Worm (Caenorhabditis elegans) whole organism, young adult: ENCODE measurements around the gene gtap-2.
A peak's percentile ranks its signal among the peaks of the same experiment; 100 is the strongest.

Experiments used
- B0261.1 ChIP-seq: sonication (generic microtip); optimal IDR thresholded peaks from 2 replicates; lab custom pipeline; 2016; ENCODE audit warnings: mild to moderate bottlenecking, missing genetic modification characterization, moderate library complexity, missing compliant biosample characterization
- C06A6.2 ChIP-seq: fragments of 200-800 bp; sonication (Bioruptor generic); conservative IDR thresholded peaks from 2 replicates; pipeline ENCODE4 v1.3.6; 2022; ENCODE audit warnings: missing genetic modification characterization, missing compliant biosample characterization
- D2030.7 ChIP-seq: fragments of 200-800 bp; sonication (Bioruptor generic); IDR thresholded peaks from 2 replicates; pipeline ENCODE4 v1.3.6; 2022; ENCODE audit warnings: missing genetic modification reagents, missing genetic modification characterization, missing compliant biosample characterization
- F33H1.4 ChIP-seq: fragments of 200-800 bp; sonication (Bioruptor generic); IDR thresholded peaks from 2 replicates; pipeline ENCODE4 v1.3.6; 2022; ENCODE audit warnings: missing genetic modification reagents, missing genetic modification characterization, missing compliant biosample characterization
- F37B4.10 ChIP-seq: fragments of 200-800 bp; sonication (Bioruptor generic); IDR thresholded peaks from 2 replicates; pipeline ENCODE4 v1.3.6; 2022; ENCODE audit warnings: missing genetic modification characterization, missing compliant biosample characterization
- Y53F4B.3 ChIP-seq: fragments of 200-800 bp; sonication (Bioruptor generic); IDR thresholded peaks from 2 replicates; pipeline ENCODE4 v1.3.6; 2022; ENCODE audit warnings: missing genetic modification reagents, missing genetic modification characterization, missing compliant biosample characterization
- Y53G8AR.9 ChIP-seq: fragments of 200-800 bp; sonication (Bioruptor generic); conservative IDR thresholded peaks from 2 replicates; pipeline ENCODE4 v1.3.6; 2022; ENCODE audit warnings: missing genetic modification reagents, missing genetic modification characterization, missing compliant biosample characterization
- Y56A3A.18 ChIP-seq: fragments of 200-800 bp; sonication (Bioruptor generic); IDR thresholded peaks from 2 replicates; pipeline ENCODE4 v1.3.6; 2022; ENCODE audit warnings: missing genetic modification reagents, missing genetic modification characterization, missing compliant biosample characterization
- akir-1 ChIP-seq: fragments of 200-800 bp; sonication (Bioruptor generic); optimal IDR thresholded peaks from 2 replicates; lab custom pipeline; 2018; ENCODE audit warnings: mild to moderate bottlenecking, missing genetic modification characterization, moderate library complexity, missing compliant biosample characterization
- ama-1 ChIP-seq, 3 experiments: fragments of 150-350 bp in 1 of 3; sonication (generic microtip) in 2 of 3; optimal IDR thresholded peaks; 2 replicates each; lab custom pipeline; 2014 to 2018; ENCODE audit warnings: missing biosample characterization in 2 of 3, missing genetic modification characterization in 2 of 3, missing genetic modification reagents in 2 of 3
- aptf-2 ChIP-seq: fragments of 200-800 bp; sonication (Bioruptor generic); conservative IDR thresholded peaks from 2 replicates; pipeline ENCODE4 v1.3.6; 2022; ENCODE audit warnings: missing genetic modification reagents, missing genetic modification characterization, missing compliant biosample characterization
- aptf-3 ChIP-seq: fragments of 200-800 bp; sonication (Bioruptor generic); IDR thresholded peaks from 2 replicates; pipeline ENCODE4 v1.3.6; 2022; ENCODE audit warnings: missing genetic modification characterization, missing compliant biosample characterization
- bed-2 ChIP-seq: fragments of 200-800 bp; sonication (Bioruptor generic); IDR thresholded peaks from 2 replicates; pipeline ENCODE4 v1.3.6; 2022; ENCODE audit warnings: missing genetic modification reagents, missing genetic modification characterization, missing compliant biosample characterization
- ccch-3 ChIP-seq: fragments of 200-800 bp; sonication (Bioruptor generic); optimal IDR thresholded peaks from 2 replicates; lab custom pipeline; 2018; ENCODE audit warnings: mild to moderate bottlenecking, missing genetic modification characterization, missing compliant biosample characterization
- ceh-27 ChIP-seq: fragments of 200-800 bp; sonication (Bioruptor generic); optimal IDR thresholded peaks from 2 replicates; lab custom pipeline; 2018; ENCODE audit warnings: mild to moderate bottlenecking, missing genetic modification characterization, moderate library complexity, missing compliant biosample characterization
- ceh-91 ChIP-seq: fragments of 200-800 bp; sonication (Bioruptor generic); IDR thresholded peaks from 2 replicates; pipeline ENCODE4 v1.3.6; 2022; ENCODE audit warnings: missing genetic modification reagents, missing genetic modification characterization, missing compliant biosample characterization
- lin-26 ChIP-seq: fragments of 200-800 bp; sonication (Bioruptor generic); IDR thresholded peaks from 2 replicates; pipeline ENCODE4 v1.3.6; 2022; ENCODE audit warnings: missing genetic modification reagents, missing genetic modification characterization, missing compliant biosample characterization
- lin-40 ChIP-seq: sonication (generic microtip); optimal IDR thresholded peaks from 2 replicates; lab custom pipeline; 2016; ENCODE audit warnings: missing genetic modification characterization, mild to moderate bottlenecking, missing compliant biosample characterization, missing genotype, missing genetic modification reagents
- lin-54 ChIP-seq: fragments of 200-800 bp; sonication (Bioruptor generic); optimal IDR thresholded peaks from 2 replicates; lab custom pipeline; 2018; ENCODE audit warnings: mild to moderate bottlenecking, missing genetic modification characterization, missing compliant biosample characterization
- lir-1 ChIP-seq: fragments of 200-800 bp; sonication (Bioruptor generic); conservative IDR thresholded peaks from 2 replicates; pipeline ENCODE4 v1.3.6; 2022; ENCODE audit warnings: missing genetic modification reagents, missing genetic modification characterization, missing compliant biosample characterization
- lsl-1 ChIP-seq: fragments of 200-800 bp; sonication (Bioruptor generic); optimal IDR thresholded peaks from 2 replicates; lab custom pipeline; 2018; ENCODE audit warnings: mild to moderate bottlenecking, missing genetic modification characterization, moderate library complexity, missing compliant biosample characterization
- madf-6 ChIP-seq: fragments of 200-800 bp; sonication (Bioruptor generic); IDR thresholded peaks from 2 replicates; pipeline ENCODE4 v1.3.6; 2022; ENCODE audit warnings: missing genetic modification reagents, missing genetic modification characterization, missing compliant biosample characterization
- madf-8 ChIP-seq: fragments of 200-800 bp; sonication (Bioruptor generic); conservative IDR thresholded peaks from 2 replicates; pipeline ENCODE4 v1.3.6; 2022; ENCODE audit warnings: missing genetic modification reagents, missing genetic modification characterization, missing compliant biosample characterization
- nhr-179 ChIP-seq: sonication (generic microtip); optimal IDR thresholded peaks from 2 replicates; lab custom pipeline; 2016; ENCODE audit warnings: mild to moderate bottlenecking, missing genetic modification characterization, missing compliant biosample characterization
- nhr-80 ChIP-seq: sonication (generic microtip); optimal IDR thresholded peaks from 2 replicates; lab custom pipeline; 2016; ENCODE audit warnings: missing genetic modification characterization, missing compliant biosample characterization
- pbrm-1 ChIP-seq: fragments of 200-800 bp; sonication (Bioruptor generic); IDR thresholded peaks from 2 replicates; pipeline ENCODE4 v1.3.6; 2022; ENCODE audit warnings: missing genetic modification reagents, missing genetic modification characterization, missing compliant biosample characterization
- pha-4 ChIP-seq: fragments of 150-350 bp; sonication (generic microtip); optimal IDR thresholded peaks from 2 replicates; lab custom pipeline; 2014; ENCODE audit warnings: missing biosample characterization, missing genetic modification reagents, missing genetic modification characterization
- snpc-1.3 ChIP-seq: sonication (generic microtip); optimal IDR thresholded peaks from 2 replicates; lab custom pipeline; 2017; ENCODE audit warnings: missing genetic modification characterization, mild to moderate bottlenecking, missing compliant biosample characterization, antibody characterized with exemption, moderate library complexity, missing genotype, missing genetic modification reagents; ENCODE audit not compliant: insufficient read depth
- snpc-4 ChIP-seq, 5 experiments: fragments of 150-350 bp in 1 of 5; sonication (generic microtip) in 4 of 5; optimal IDR thresholded peaks; 2 replicates each; lab custom pipeline; 2014 to 2018; ENCODE audit warnings: missing genetic modification characterization in 5 of 5, missing biosample characterization in 3 of 5, antibody characterized with exemption in 2 of 5, mild to moderate bottlenecking in 2 of 5, missing compliant biosample characterization in 2 of 5, missing genotype in 2 of 5, moderate library complexity in 2 of 5, missing genetic modification reagents in 1 of 5
- somi-1 ChIP-seq: fragments of 200-800 bp; sonication (Bioruptor generic); optimal IDR thresholded peaks from 2 replicates; lab custom pipeline; 2018; ENCODE audit warnings: mild to moderate bottlenecking, missing genetic modification characterization, missing compliant biosample characterization
- unc-130 ChIP-seq: sonication (generic microtip); optimal IDR thresholded peaks from 2 replicates; lab custom pipeline; 2016; ENCODE audit warnings: missing genetic modification reagents, missing genetic modification characterization, missing compliant biosample characterization
- ztf-18 ChIP-seq: sonication (generic microtip); optimal IDR thresholded peaks from 2 replicates; lab custom pipeline; 2016; ENCODE audit warnings: missing genotype, mild to moderate bottlenecking, missing genetic modification characterization, missing compliant biosample characterization
- ztf-26 ChIP-seq: sonication (generic microtip); optimal IDR thresholded peaks from 2 replicates; lab custom pipeline; 2017; ENCODE audit warnings: missing genetic modification characterization, missing compliant biosample characterization

The gtap-2 gene

ce11 chrIII:9827163-9827951 is 19.0 kb downstream of the gtap-2 start, which contains the start of the genes ZK632.10 and ZK632.11 (continued):
- TF ChIP-seq nhr-80 (tag; lab: Kevin White, UChicago): peak; percentile 56
- no peak for TF ChIP-seq somi-1 (GFP tag; lab: Kevin White, UChicago)
- TF ChIP-seq ztf-18: no peak
- peak; percentile 39; the same call in 1 of the 2 replicates for TF ChIP-seq Y53G8AR.9 (GFP tag; lab: Robert Waterston, UW)
- no peak for TF ChIP-seq B0261.1
- TF ChIP-seq, all 124 proteins: peak for 22

- TF ChIP-seq ceh-27 (GFP tag; lab: Kevin White, UChicago): no peak
Measured at ce11 chrIII:9830502-9830901, 22.2 kb downstream of the gtap-2 start, which contains the start of gene ZK632.12. TSS of gene ZK632.12 (plus strand) at chrIII:9830802.

- TF ChIP-seq ccch-3: no peak
- no peak for TF ChIP-seq ama-1 (optimal IDR thresholded peaks at IDR 0.05; lab: Kevin White, UChicago)
- no peak for TF ChIP-seq ama-1 (GFP tag; optimal IDR thresholded peaks at IDR 0.05; lab: Kevin White, UChicago)
- TF ChIP-seq ceh-91: no peak
- TF ChIP-seq pbrm-1: no peak
- TF ChIP-seq F37B4.10 (GFP tag; lab: Robert Waterston, UW): no peak
- peak; percentile 52 for TF ChIP-seq F33H1.4 (GFP tag; lab: Robert Waterston, UW)
- no peak for TF ChIP-seq lin-40 (tag; lab: Kevin White, UChicago)
- TF ChIP-seq Y53F4B.3 (GFP tag; lab: Robert Waterston, UW): no peak
- TF ChIP-seq C06A6.2 (GFP tag; lab: Robert Waterston, UW): no peak
- no peak for TF ChIP-seq pha-4 (tag; lab: Kevin White, UChicago)
- no peak for TF ChIP-seq lin-54 (GFP tag; lab: Kevin White, UChicago)
- no peak for TF ChIP-seq nhr-179
- TF ChIP-seq D2030.7: peak; percentile 20; the same call in 1 of the 2 replicates
- no peak for TF ChIP-seq snpc-4 (GFP tag; optimal IDR thresholded peaks at IDR 0.05; lab: Kevin White, UChicago)
- peak in 1 of 4 experiments; percentile 11 for TF ChIP-seq snpc-4 (tag; optimal IDR thresholded peaks at IDR 0.05; lab: Kevin White, UChicago)
- TF ChIP-seq lin-26 (GFP tag; lab: Robert Waterston, UW): no peak
- peak; percentile 52 for TF ChIP-seq madf-8
- TF ChIP-seq ztf-26 (tag; lab: Kevin White, UChicago): no peak
- peak; percentile 43 for TF ChIP-seq unc-130 (GFP tag; lab: Kevin White, UChicago)
- no peak for TF ChIP-seq bed-2 (GFP tag; lab: Robert Waterston, UW)
- no peak for TF ChIP-seq aptf-2 (GFP tag; lab: Robert Waterston, UW)
- no peak for TF ChIP-seq Y53G8AR.9 (GFP tag; lab: Robert Waterston, UW)
- TF ChIP-seq aptf-3 (GFP tag; lab: Robert Waterston, UW): no peak
- no peak for TF ChIP-seq akir-1
- TF ChIP-seq lsl-1: peak; percentile 83
- no peak for TF ChIP-seq Y56A3A.18 (GFP tag; lab: Robert Waterston, UW)
- no peak for TF ChIP-seq snpc-1.3
- TF ChIP-seq madf-6 (GFP tag; lab: Robert Waterston, UW): peak; percentile 59; the same call in 1 of the 2 replicates
- TF ChIP-seq lir-1 (GFP tag; lab: Robert Waterston, UW): no peak
Measured at ce11 chrIII:9832569-9832968, 24.2 kb downstream of the gtap-2 start.
